Worm (Caenorhabditis elegans): Measurements from ENCODE around the gene srbc-57.

srbc-57 gene

ce11 chrV:443193-443592 lies 25.2 kb downstream of the srbc-57 start, which contains the start of gene srh-33:
TSS of gene srh-33 (minus strand) at chrV:443293.
- TF ChIP-seq unc-62 (GFP tag; optimal IDR thresholded peaks at IDR 0.05) = no peak

ce11 chrV:440923-441322 lies 27.4 kb downstream of the srbc-57 start, which contains the start of gene B0554.7:
TSS of gene B0554.7 (minus strand) at chrV:441023.
- no peak for TF ChIP-seq unc-62 (GFP tag; optimal IDR thresholded peaks at IDR 0.05)

ce11 chrV:439183-439749 lies 29.1 kb downstream of the srbc-57 start:
- no peak for TF ChIP-seq unc-62 (GFP tag; optimal IDR thresholded peaks at IDR 0.05)

ce11 chrV:438094-438493 lies 30.3 kb downstream of the srbc-57 start, which contains the start of gene B0554.1:
TSS of gene B0554.1 (plus strand) at chrV:438394.
- TF ChIP-seq unc-62 (GFP tag; optimal IDR thresholded peaks at IDR 0.05) = no peak

ce11 chrV:433898-434297 lies 34.5 kb downstream of the srbc-57 start, which contains the start of gene B0554.2:
TSS of gene B0554.2 (plus strand) at chrV:434198.
- no peak for TF ChIP-seq unc-62 (GFP tag; optimal IDR thresholded peaks at IDR 0.05)

- TF ChIP-seq unc-62 (GFP tag; optimal IDR thresholded peaks at IDR 0.05) = no peak
Observed at ce11 chrV:432991-433390, 35.4 kb downstream of the srbc-57 start.

ce11 chrV:428844-429243 lies 39.5 kb downstream of the srbc-57 start, which contains the start of gene B0554.4:
TSS of gene B0554.4 (plus strand) at chrV:429144.
- no peak for TF ChIP-seq unc-62 (GFP tag; optimal IDR thresholded peaks at IDR 0.05)

ce11 chrV:424140-424539 lies 44.2 kb downstream of the srbc-57 start, which contains the start of gene B0554.5:
TSS of gene B0554.5 (plus strand) at chrV:424440.
- TF ChIP-seq unc-62 (GFP tag; optimal IDR thresholded peaks at IDR 0.05) = no peak

- no peak for TF ChIP-seq unc-62 (GFP tag; optimal IDR thresholded peaks at IDR 0.05)
Observed at ce11 chrV:422133-422532, 46.2 kb downstream of the srbc-57 start, which contains the start of gene dod-20. TSS of gene dod-20 (plus strand) at chrV:422433.

- TF ChIP-seq unc-62 (GFP tag; optimal IDR thresholded peaks at IDR 0.05) = no peak
Observed at ce11 chrV:418432-418831, 49.9 kb downstream of the srbc-57 start, which contains the start of gene Y39D8A.1. TSS of gene Y39D8A.1 (plus strand) at chrV:418732.

ce11 chrV:417656-418353 lies 50.6 kb downstream of the srbc-57 start, which contains the start of gene irg-8:
TSS of gene irg-8 (minus strand) at chrV:417706.
- no peak for TF ChIP-seq unc-62 (GFP tag; optimal IDR thresholded peaks at IDR 0.05)
